Fruit fly (Drosophila melanogaster) whole organism, embryonic: ENCODE data around the gene Frq2.

Experiments
- Bdp1 ChIP-seq: fragments of 200-800 bp; sonication (Bioruptor generic); optimal IDR thresholded peaks from 3 replicates; lab custom pipeline; 2016; ENCODE audit warnings: missing biosample characterization, missing genetic modification characterization
- CG10147 ChIP-seq: fragments of 200-800 bp; sonication (Bioruptor generic); optimal IDR thresholded peaks from 2 replicates; lab custom pipeline; 2019; ENCODE audit warnings: missing biosample characterization, mild to moderate bottlenecking, missing genetic modification characterization, moderate library complexity
- CG10979 ChIP-seq: fragments of 200-800 bp; sonication (Bioruptor generic); optimal IDR thresholded peaks from 2 replicates; lab custom pipeline; 2018; ENCODE audit warnings: missing biosample characterization, mild to moderate bottlenecking, missing genetic modification characterization, moderate library complexity
- CG11695 ChIP-seq: fragments of 200-800 bp; sonication (Bioruptor generic); IDR thresholded peaks from 3 replicates; pipeline ENCODE4 v1.3.6; 2022; ENCODE audit warnings: missing biosample characterization, missing genetic modification characterization
- CG12942 ChIP-seq: fragments of 200-800 bp; sonication (Bioruptor generic); optimal IDR thresholded peaks from 3 replicates; lab custom pipeline; 2016; ENCODE audit warnings: missing biosample characterization, missing genetic modification characterization
- CG13287 ChIP-seq: fragments of 200-800 bp; sonication (Bioruptor generic); IDR thresholded peaks from 2 replicates; pipeline ENCODE4 v1.3.6; 2022; ENCODE audit warnings: missing biosample characterization, missing genetic modification characterization; ENCODE audit not compliant: partially characterized antibody
- CG14441 ChIP-seq: fragments of 200-800 bp; sonication (Bioruptor generic); IDR thresholded peaks from 2 replicates; pipeline ENCODE4 v1.3.6; 2022; ENCODE audit warnings: missing biosample characterization, missing genetic modification characterization
- CG15011 ChIP-seq: fragments of 200-800 bp; sonication (Bioruptor generic); optimal IDR thresholded peaks from 3 replicates; lab custom pipeline; 2018; ENCODE audit warnings: missing biosample characterization, mild to moderate bottlenecking, missing genetic modification characterization
- CG15696 ChIP-seq: fragments of 200-800 bp; sonication (Bioruptor generic); optimal IDR thresholded peaks from 2 replicates; lab custom pipeline; 2019; ENCODE audit warnings: missing biosample characterization, mild to moderate bottlenecking, missing genetic modification characterization, moderate library complexity
- CG16813 ChIP-seq: fragments of 200-800 bp; sonication (Bioruptor generic); IDR thresholded peaks from 3 replicates; pipeline ENCODE4 v1.3.6; 2022; ENCODE audit warnings: missing biosample characterization, missing genetic modification characterization; ENCODE audit not compliant: partially characterized antibody
- CG18599 ChIP-seq: fragments of 200-800 bp; sonication (Bioruptor generic); optimal IDR thresholded peaks from 3 replicates; lab custom pipeline; 2017; ENCODE audit warnings: missing biosample characterization, missing genetic modification characterization, mild to moderate bottlenecking, moderate library complexity, missing genetic modification reagents
- CG2199 ChIP-seq: fragments of 200-800 bp; sonication (Bioruptor generic); IDR thresholded peaks from 3 replicates; pipeline ENCODE4 v1.3.6; 2022; ENCODE audit warnings: missing biosample characterization, missing genetic modification characterization
- CG3065 ChIP-seq: fragments of 200-800 bp; sonication (Bioruptor generic); optimal IDR thresholded peaks from 2 replicates; lab custom pipeline; 2016; ENCODE audit warnings: missing biosample characterization, missing genetic modification characterization
- CG31224 ChIP-seq: fragments of 200-800 bp; sonication (Bioruptor generic); IDR thresholded peaks from 2 replicates; pipeline ENCODE4 v1.3.6; 2022; ENCODE audit warnings: missing biosample characterization, missing genetic modification characterization
- CG32532 ChIP-seq: fragments of 200-800 bp; sonication (Bioruptor generic); IDR thresholded peaks from 2 replicates; pipeline ENCODE4 v1.3.6; 2022; ENCODE audit warnings: missing biosample characterization, missing genetic modification characterization
- CG34224 ChIP-seq: fragments of 200-800 bp; sonication (Bioruptor generic); IDR thresholded peaks from 3 replicates; pipeline ENCODE4 v1.3.6; 2022; ENCODE audit warnings: missing biosample characterization, missing genetic modification characterization; ENCODE audit not compliant: partially characterized antibody
- CG3726 ChIP-seq: fragments of 200-800 bp; sonication (Bioruptor generic); IDR thresholded peaks from 3 replicates; pipeline ENCODE4, ENCODE4 v1.3.6; 2022; ENCODE audit warnings: missing biosample characterization, missing genetic modification characterization
- CG43689 ChIP-seq: fragments of 200-800 bp; sonication (Bioruptor generic); IDR thresholded peaks from 2 replicates; pipeline ENCODE4 v1.3.6; 2022; ENCODE audit warnings: missing biosample characterization, missing genetic modification characterization
- CG7745 ChIP-seq: fragments of 200-800 bp; sonication (Bioruptor generic); optimal IDR thresholded peaks from 2 replicates; lab custom pipeline; 2018; ENCODE audit warnings: missing biosample characterization, mild to moderate bottlenecking, missing genetic modification characterization, moderate library complexity
- CG7786 ChIP-seq: fragments of 200-800 bp; sonication (Bioruptor generic); optimal IDR thresholded peaks from 2 replicates; lab custom pipeline; 2016; ENCODE audit warnings: missing biosample characterization, missing genetic modification characterization
- CG9876 ChIP-seq: fragments of 200-800 bp; sonication (Bioruptor generic); optimal IDR thresholded peaks from 2 replicates; lab custom pipeline; 2016; ENCODE audit warnings: missing biosample characterization, missing genetic modification characterization
- D ChIP-seq, 2 experiments: fragments of 200-800 bp in 1 of 2; fragments of >200 bp in 1 of 2; sonication (Bioruptor generic) in 1 of 2; optimal IDR thresholded peaks; 2 replicates in 1 of 2; 3 replicates in 1 of 2; lab custom pipeline; 2017; ENCODE audit warnings: mild to moderate bottlenecking in 1 of 2, missing biosample characterization in 1 of 2, missing genetic modification characterization in 1 of 2, missing genetic modification reagents in 1 of 2
- Dip3 ChIP-seq: fragments of 200-800 bp; sonication (Bioruptor generic); optimal IDR thresholded peaks from 3 replicates; lab custom pipeline; 2016; ENCODE audit warnings: missing biosample characterization, missing genetic modification characterization
- Drgx ChIP-seq: fragments of 200-800 bp; sonication (Bioruptor generic); IDR thresholded peaks from 2 replicates; pipeline ENCODE4 v1.3.6; 2022; ENCODE audit warnings: missing biosample characterization, missing genetic modification characterization
- Ets97D ChIP-seq: fragments of 200-800 bp; sonication (Bioruptor generic); optimal IDR thresholded peaks from 3 replicates; lab custom pipeline; 2016; ENCODE audit warnings: missing biosample characterization, missing genetic modification characterization
- GATAe ChIP-seq: fragments of 200-800 bp; sonication (Bioruptor generic); conservative IDR thresholded peaks from 2 replicates; pipeline ENCODE4 v1.3.6; 2022; ENCODE audit warnings: missing biosample characterization, missing genetic modification characterization
- H15 ChIP-seq: fragments of 200-800 bp; sonication (Bioruptor generic); IDR thresholded peaks from 3 replicates; pipeline ENCODE4 v1.3.6; 2022; ENCODE audit warnings: missing biosample characterization, missing genetic modification characterization
- MBD-R2 ChIP-seq: fragments of 200-800 bp; sonication (Bioruptor generic); IDR thresholded peaks from 2 replicates; pipeline ENCODE4 v1.3.6; 2022; ENCODE audit warnings: missing biosample characterization, missing genetic modification characterization
- MESR4 ChIP-seq: fragments of 200-800 bp; sonication (Bioruptor generic); optimal IDR thresholded peaks from 2 replicates; lab custom pipeline; 2018; ENCODE audit warnings: missing biosample characterization, mild to moderate bottlenecking, missing genetic modification characterization, moderate library complexity
- Mad ChIP-seq: fragments of 200-800 bp; sonication (Bioruptor generic); optimal IDR thresholded peaks from 2 replicates; lab custom pipeline; 2016; ENCODE audit warnings: missing biosample characterization, missing genetic modification characterization
- Pdp1 ChIP-seq, 2 experiments: fragments of 200-800 bp; sonication (Bioruptor generic); optimal IDR thresholded peaks; 3 replicates each; lab custom pipeline; 2016; ENCODE audit warnings: missing biosample characterization in 2 of 2, missing genetic modification characterization in 2 of 2, mild to moderate bottlenecking in 1 of 2, moderate library complexity in 1 of 2
- Scr ChIP-seq: fragments of 200-800 bp; sonication (Bioruptor generic); IDR thresholded peaks from 2 replicates; pipeline ENCODE4 v1.3.6; 2022; ENCODE audit warnings: missing biosample characterization, missing genetic modification characterization; ENCODE audit not compliant: partially characterized antibody
- YL-1 ChIP-seq: fragments of 200-800 bp; sonication (Bioruptor generic); optimal IDR thresholded peaks from 3 replicates; lab custom pipeline; 2017; ENCODE audit warnings: missing biosample characterization, mild to moderate bottlenecking, missing genetic modification characterization
- ap ChIP-seq: fragments of 200-800 bp; sonication (Bioruptor generic); IDR thresholded peaks from 2 replicates; pipeline ENCODE4 v1.3.6; 2022; ENCODE audit warnings: missing biosample characterization, missing genetic modification characterization
- bigmax ChIP-seq: fragments of 200-800 bp; sonication (Bioruptor generic); optimal IDR thresholded peaks from 2 replicates; lab custom pipeline; 2018; ENCODE audit warnings: missing biosample characterization, mild to moderate bottlenecking, missing genetic modification characterization
- bsh ChIP-seq, 2 experiments: fragments of 200-800 bp; sonication (Bioruptor generic); optimal IDR thresholded peaks; 2 replicates each; lab custom pipeline; 2017 to 2018; ENCODE audit warnings: mild to moderate bottlenecking in 2 of 2, missing biosample characterization in 2 of 2, missing genetic modification characterization in 2 of 2, moderate library complexity in 1 of 2
- caup ChIP-seq: fragments of 200-800 bp; sonication (Bioruptor generic); optimal IDR thresholded peaks from 3 replicates; lab custom pipeline; 2017; ENCODE audit warnings: missing biosample characterization, mild to moderate bottlenecking, missing genetic modification characterization, moderate library complexity; ENCODE audit not compliant: severe bottlenecking
- en ChIP-seq: fragments of 200-800 bp; sonication (Bioruptor generic); optimal IDR thresholded peaks from 2 replicates; lab custom pipeline; 2016; ENCODE audit warnings: missing biosample characterization, missing genetic modification characterization
- eve ChIP-seq, 2 experiments: fragments of >200 bp; optimal IDR thresholded peaks; 2 replicates each; lab custom pipeline; 2017; ENCODE audit warnings: missing biosample characterization in 2 of 2, missing genetic modification characterization in 2 of 2
- exex ChIP-seq: fragments of 200-800 bp; sonication (Bioruptor generic); optimal IDR thresholded peaks from 4 replicates; lab custom pipeline; 2018; ENCODE audit warnings: missing biosample characterization, mild to moderate bottlenecking, missing genetic modification characterization, moderate library complexity
- fru ChIP-seq: fragments of >200 bp; optimal IDR thresholded peaks from 2 replicates; lab custom pipeline; 2017
- gcm2 ChIP-seq: fragments of 200-800 bp; sonication (Bioruptor generic); optimal IDR thresholded peaks from 2 replicates; lab custom pipeline; 2016; ENCODE audit warnings: missing biosample characterization, missing genetic modification characterization
- ro ChIP-seq: fragments of 200-800 bp; sonication (Bioruptor generic); IDR thresholded peaks from 2 replicates; pipeline ENCODE4 v1.3.6; 2022; ENCODE audit warnings: missing biosample characterization, missing genetic modification characterization
- sc ChIP-seq, 3 experiments: fragments of >200 bp in 2 of 3; fragments of 200-800 bp in 1 of 3; sonication (Bioruptor generic) in 1 of 3; optimal IDR thresholded peaks; 2 replicates in 2 of 3; 3 replicates in 1 of 3; lab custom pipeline; 2017; ENCODE audit warnings: mild to moderate bottlenecking in 1 of 3, missing biosample characterization in 1 of 3, missing genetic modification characterization in 1 of 3, missing genetic modification reagents in 1 of 3
- sens ChIP-seq: fragments of 200-800 bp; sonication (Bioruptor generic); peaks from one replicate; lab custom pipeline; 2016; ENCODE audit warnings: missing biosample characterization, missing genetic modification characterization
- sisA ChIP-seq: fragments of 200-800 bp; sonication (Bioruptor generic); IDR thresholded peaks from 2 replicates; pipeline ENCODE4 v1.3.6; 2022; ENCODE audit warnings: missing biosample characterization, missing genetic modification characterization
- yki ChIP-seq: fragments of >200 bp; optimal IDR thresholded peaks from 3 replicates; lab custom pipeline; 2018
- zfh2 ChIP-seq: fragments of 200-800 bp; sonication (Bioruptor generic); optimal IDR thresholded peaks from 2 replicates; lab custom pipeline; 2016; ENCODE audit warnings: missing biosample characterization, missing genetic modification characterization

Gene Frq2

dm6 chrX:18136910-18137849, 40.2 kb upstream of the Frq2 start, which contains the start of gene ari-1 (continued):
- no peak for TF ChIP-seq CG10979 (tag; lab: Kevin White, UChicago)
- no peak for TF ChIP-seq CG43689
- TF ChIP-seq CG9876 (GFP tag; lab: Kevin White, UChicago), result no peak
- peak; percentile 19; the same call in 1 of the 2 replicates for TF ChIP-seq Scr (GFP tag; lab: Robert Waterston, UW)
- peak; percentile 66 for TF ChIP-seq sens (GFP tag; lab: Kevin White, UChicago)
- peak; percentile 58 for TF ChIP-seq YL-1 (GFP tag; lab: Kevin White, UChicago)
- no peak for TF ChIP-seq bsh (GFP tag; optimal IDR thresholded peaks at IDR 0.05; lab: Kevin White, UChicago)
- no peak for TF ChIP-seq CG14441 (GFP tag; lab: Robert Waterston, UW)
- TF ChIP-seq H15, result no peak
- TF ChIP-seq Ets97D (GFP tag; lab: Kevin White, UChicago), result peak; percentile 25
- no peak for TF ChIP-seq Drgx (GFP tag; lab: Robert Waterston, UW)
- TF ChIP-seq ap (GFP tag; lab: Robert Waterston, UW), result no peak
- no peak for TF ChIP-seq GATAe (GFP tag; lab: Robert Waterston, UW)
- no peak for TF ChIP-seq CG32532
- TF ChIP-seq CG34224, result no peak
- TF ChIP-seq ro (GFP tag; lab: Robert Waterston, UW), result no peak
- peak; percentile 35; the same call in 1 of the 2 replicates for TF ChIP-seq MBD-R2 (GFP tag; lab: Robert Waterston, UW)
- no peak for TF ChIP-seq CG3726 (GFP tag; lab: Robert Waterston, UW)
- TF ChIP-seq CG18599 (GFP tag; lab: Kevin White, UChicago), result no peak
- TF ChIP-seq CG3065 (GFP tag; lab: Kevin White, UChicago), result no peak
- TF ChIP-seq CG13287 (GFP tag; lab: Robert Waterston, UW), result no peak; the same call in 1 of the 2 replicates
- TF ChIP-seq caup (GFP tag; lab: Kevin White, UChicago), result no peak
- TF ChIP-seq bigmax (GFP tag; lab: Kevin White, UChicago), result no peak
- no peak for TF ChIP-seq CG7786 (GFP tag; lab: Kevin White, UChicago)
- no peak for TF ChIP-seq CG12942 (GFP tag; lab: Kevin White, UChicago)
- no peak for TF ChIP-seq yki (lab: Kevin White, UChicago)
- TF ChIP-seq CG15011, result no peak
- TF ChIP-seq Mad, result no peak
- no peak for TF ChIP-seq CG15696
- no peak for TF ChIP-seq sc (optimal IDR thresholded peaks at IDR 0.05; lab: Kevin White, UChicago)
- TF ChIP-seq sc (GFP tag; optimal IDR thresholded peaks at IDR 0.05; lab: Kevin White, UChicago), result no peak
- no peak for TF ChIP-seq CG7745
- TF ChIP-seq eve (GFP tag; optimal IDR thresholded peaks at IDR 0.05; lab: Kevin White, UChicago), result no peak
- TF ChIP-seq CG10147 (GFP tag; lab: Kevin White, UChicago), result no peak
- no peak for TF ChIP-seq fru (lab: Kevin White, UChicago)
- no peak for TF ChIP-seq en (GFP tag; lab: Kevin White, UChicago)
- peak in 1 of 2 experiments; percentile 15 for TF ChIP-seq Pdp1 (GFP tag; optimal IDR thresholded peaks at IDR 0.05; lab: Kevin White, UChicago)
- no peak for TF ChIP-seq exex
- TF ChIP-seq Bdp1 (GFP tag; lab: Kevin White, UChicago), result no peak
- TF ChIP-seq sisA (GFP tag; lab: Robert Waterston, UW), result no peak
- TF ChIP-seq CG2199 (GFP tag; lab: Robert Waterston, UW), result no peak
- no peak for TF ChIP-seq zfh2 (GFP tag; lab: Kevin White, UChicago)
- no peak for TF ChIP-seq D (optimal IDR thresholded peaks at IDR 0.05; lab: Kevin White, UChicago)
- TF ChIP-seq D (GFP tag; optimal IDR thresholded peaks at IDR 0.05; lab: Kevin White, UChicago), result no peak
- no peak for TF ChIP-seq CG31224 (GFP tag; lab: Robert Waterston, UW)
- no peak for TF ChIP-seq Dip3 (GFP tag; lab: Kevin White, UChicago)
- no peak for TF ChIP-seq gcm2 (GFP tag; lab: Kevin White, UChicago)
- TF ChIP-seq MESR4 (GFP tag; lab: Kevin White, UChicago), result peak; percentile 90
- peak; percentile 46 for TF ChIP-seq CG16813 (GFP tag; lab: Robert Waterston, UW)
- no peak for TF ChIP-seq CG11695
